Comparison of ENCODE assay signal across 3 worm cellular contexts in the genomic region with DNA sequence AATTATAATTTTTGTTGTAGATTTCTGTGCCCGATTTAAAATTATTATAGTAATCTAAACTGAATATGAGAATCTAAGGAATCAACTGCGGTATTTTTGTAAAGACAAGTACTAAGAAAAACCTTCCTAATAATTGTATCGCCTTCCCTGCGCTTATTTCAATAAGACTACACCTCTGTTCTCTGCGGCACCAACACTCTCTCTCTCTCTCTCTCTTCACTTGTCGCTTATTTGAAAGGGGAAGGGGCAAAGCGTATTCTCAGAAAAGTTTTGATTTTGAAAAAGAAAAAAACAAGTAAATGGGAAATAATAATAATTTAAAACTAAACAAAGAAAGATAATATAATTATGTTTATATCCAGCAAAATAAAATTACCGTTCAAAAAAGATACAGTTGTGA.
TF ChIP-seq lines count a peak whose summit lies in the region.

No protein-coding gene starts in this region.

TF ChIP-seq in whole organism, L2 larva, 48 proteins besides CTCF, POLR2A, EP300 and RAD21 (continued from another document):
- TF ChIP-seq ceh-82 (tag; optimal IDR thresholded peaks at IDR 0.05; lab: Kevin White, UChicago) (peak; percentile 50), mbf-1 (tag; optimal IDR thresholded peaks at IDR 0.05; lab: Kevin White, UChicago) (no peak), peb-1 (tag; optimal IDR thresholded peaks at IDR 0.05; lab: Kevin White, UChicago) (no peak), lin-39 (tag; optimal IDR thresholded peaks at IDR 0.05; lab: Kevin White, UChicago) (no peak), nhr-6 (tag; optimal IDR thresholded peaks at IDR 0.05; lab: Kevin White, UChicago) (peak; percentile 53), gmeb-1 (tag; optimal IDR thresholded peaks at IDR 0.05; lab: Kevin White, UChicago) (peak; percentile 77), lsy-2 (tag; optimal IDR thresholded peaks at IDR 0.05; lab: Kevin White, UChicago) (peak in 1 of 2 experiments; percentile 71), sem-4 (tag; optimal IDR thresholded peaks at IDR 0.05; lab: Kevin White, UChicago) (no peak), crh-2 (tag; optimal IDR thresholded peaks at IDR 0.05; lab: Kevin White, UChicago) (peak; percentile 70), dmd-4 (tag; optimal IDR thresholded peaks at IDR 0.05; lab: Kevin White, UChicago) (no peak), nhr-11 (tag; optimal IDR thresholded peaks at IDR 0.05; lab: Kevin White, UChicago) (peak; percentile 16), elt-1 (tag; optimal IDR thresholded peaks at IDR 0.05; lab: Kevin White, UChicago) (no peak), nhr-23 (tag; optimal IDR thresholded peaks at IDR 0.05; lab: Kevin White, UChicago) (no peak), blmp-1 (tag; optimal IDR thresholded peaks at IDR 0.05; lab: Kevin White, UChicago; ENCODE audit: insufficient read depth) (no peak), ama-1 (optimal IDR thresholded peaks at IDR 0.05; lab: Kevin White, UChicago) (no peak), F13H6.1 (tag; optimal IDR thresholded peaks at IDR 0.05; lab: Kevin White, UChicago) (peak; percentile 58), ZK546.5 (tag; optimal IDR thresholded peaks at IDR 0.05; lab: Kevin White, UChicago) (no peak), ztf-11 (tag; optimal IDR thresholded peaks at IDR 0.05; lab: Kevin White, UChicago) (no peak), fos-1 (tag; optimal IDR thresholded peaks at IDR 0.05; lab: Kevin White, UChicago) (peak; percentile 70), mab-5 (tag; optimal IDR thresholded peaks at IDR 0.05; lab: Kevin White, UChicago) (peak; percentile 72), sma-3 (GFP tag; optimal IDR thresholded peaks at IDR 0.05; lab: Kevin White, UChicago) (peak; percentile 45), zag-1 (tag; optimal IDR thresholded peaks at IDR 0.05; lab: Kevin White, UChicago) (peak; percentile 24), nhr-25 (tag; optimal IDR thresholded peaks at IDR 0.05; lab: Kevin White, UChicago) (no peak), nhr-129 (tag; optimal IDR thresholded peaks at IDR 0.05; lab: Kevin White, UChicago) (peak; percentile 87), lin-11 (tag; optimal IDR thresholded peaks at IDR 0.05; lab: Kevin White, UChicago) (no peak), unc-39 (tag; optimal IDR thresholded peaks at IDR 0.05; lab: Kevin White, UChicago) (no peak)

TF ChIP-seq in whole organism, L4 larva, 104 proteins besides CTCF, POLR2A, EP300 and RAD21 (continued from another document and continues in another):
- TF ChIP-seq unc-62 (GFP tag; optimal IDR thresholded peaks at IDR 0.05 in 1 of 2; lab: Kevin White, UChicago): peak in 1 of 2 experiments; percentile 83
- TF ChIP-seq unc-62 (tag; optimal IDR thresholded peaks at IDR 0.05; lab: Kevin White, UChicago): no peak
- TF ChIP-seq tra-1 (GFP tag; IDR thresholded peaks at IDR 0.05; lab: Robert Waterston, UW): no peak
- TF ChIP-seq dpl-1 (GFP tag; optimal IDR thresholded peaks at IDR 0.05; lab: Kevin White, UChicago): peak; percentile 33
- no peak for TF ChIP-seq nhr-111 (GFP tag; optimal IDR thresholded peaks at IDR 0.05; lab: Kevin White, UChicago)
- TF ChIP-seq snpc-4 (tag; optimal IDR thresholded peaks at IDR 0.05; lab: Kevin White, UChicago): no peak
- TF ChIP-seq ctbp-1 (GFP tag; IDR thresholded peaks at IDR 0.05; lab: Robert Waterston, UW): no peak
- TF ChIP-seq nhr-42 (GFP tag; IDR thresholded peaks at IDR 0.05; lab: Robert Waterston, UW): no peak
- TF ChIP-seq mes-2 (tag; optimal IDR thresholded peaks at IDR 0.05; lab: Kevin White, UChicago; ENCODE audit: poor library complexity, severe bottlenecking): peak; percentile 89
- no peak for TF ChIP-seq gei-8 (GFP tag; optimal IDR thresholded peaks at IDR 0.05; lab: Kevin White, UChicago)
- TF ChIP-seq mdt-29 (GFP tag; IDR thresholded peaks at IDR 0.05; lab: Robert Waterston, UW): no peak
- TF ChIP-seq F37D6.2 (tag; optimal IDR thresholded peaks at IDR 0.05; lab: Kevin White, UChicago): peak; percentile 39
- TF ChIP-seq mdl-1 (tag; optimal IDR thresholded peaks at IDR 0.05; lab: Kevin White, UChicago): peak in 1 of 2 experiments; percentile 25
- TF ChIP-seq F26F4.8 (GFP tag; conservative IDR thresholded peaks at IDR 0.05; lab: Robert Waterston, UW): no peak
- TF ChIP-seq snpc-1.2 (GFP tag; IDR thresholded peaks at IDR 0.05; lab: Robert Waterston, UW): no peak
- TF ChIP-seq Y75B8A.6 (GFP tag; IDR thresholded peaks at IDR 0.05; lab: Robert Waterston, UW): no peak
- peak; percentile 65 for TF ChIP-seq nhr-11 (tag; optimal IDR thresholded peaks at IDR 0.05; lab: Kevin White, UChicago)
- TF ChIP-seq nhr-102 (tag; optimal IDR thresholded peaks at IDR 0.05; lab: Kevin White, UChicago): no peak
- TF ChIP-seq hlh-11 (tag; optimal IDR thresholded peaks at IDR 0.05; lab: Kevin White, UChicago): peak; percentile 57
- no peak for TF ChIP-seq fos-1 (tag; optimal IDR thresholded peaks at IDR 0.05; lab: Kevin White, UChicago)
- TF ChIP-seq pha-4 (GFP tag; IDR thresholded peaks at IDR 0.05; lab: Robert Waterston, UW): no peak
- peak; percentile 35 for TF ChIP-seq pha-4 (tag; optimal IDR thresholded peaks at IDR 0.05; lab: Kevin White, UChicago)
- TF ChIP-seq Y105C5A.15 (GFP tag; IDR thresholded peaks at IDR 0.05; lab: Robert Waterston, UW): no peak
- no peak for TF ChIP-seq lin-15B (tag; optimal IDR thresholded peaks at IDR 0.05; lab: Kevin White, UChicago)
- TF ChIP-seq jun-1 (tag; optimal IDR thresholded peaks at IDR 0.05; lab: Kevin White, UChicago): peak; percentile 61
- no peak for TF ChIP-seq lin-38 (GFP tag; IDR thresholded peaks at IDR 0.05; lab: Robert Waterston, UW)
- peak; percentile 61 for TF ChIP-seq nhr-28 (tag; optimal IDR thresholded peaks at IDR 0.05; lab: Kevin White, UChicago)
- no peak for TF ChIP-seq saeg-2 (GFP tag; IDR thresholded peaks at IDR 0.05; lab: Robert Waterston, UW)
- no peak for TF ChIP-seq daf-8 (GFP tag; IDR thresholded peaks at IDR 0.05; lab: Robert Waterston, UW)
- peak; percentile 69 for TF ChIP-seq rbr-2 (tag; optimal IDR thresholded peaks at IDR 0.05; lab: Kevin White, UChicago)
- TF ChIP-seq nhr-41 (GFP tag; IDR thresholded peaks at IDR 0.05; lab: Robert Waterston, UW): no peak
- TF ChIP-seq hmg-1.1 (GFP tag; IDR thresholded peaks at IDR 0.05; lab: Robert Waterston, UW): peak; percentile 87
- TF ChIP-seq set-16 (GFP tag; IDR thresholded peaks at IDR 0.05; lab: Robert Waterston, UW): no peak
- no peak for TF ChIP-seq vab-7 (GFP tag; IDR thresholded peaks at IDR 0.05; lab: Robert Waterston, UW)
- peak; percentile 31 for TF ChIP-seq hlh-30 (tag; optimal IDR thresholded peaks at IDR 0.05; lab: Kevin White, UChicago; ENCODE audit: insufficient read depth)
- no peak for TF ChIP-seq ZK337.2 (GFP tag; IDR thresholded peaks at IDR 0.05; lab: Robert Waterston, UW)
- TF ChIP-seq egl-27 (tag; optimal IDR thresholded peaks at IDR 0.05; lab: Kevin White, UChicago): no peak
- TF ChIP-seq lir-3 (tag; optimal IDR thresholded peaks at IDR 0.05; lab: Kevin White, UChicago): no peak
- TF ChIP-seq cey-2 (tag; optimal IDR thresholded peaks at IDR 0.05; lab: Kevin White, UChicago; ENCODE audit: borderline replicate concordance, insufficient read depth): no peak
- TF ChIP-seq daf-12 (tag; optimal IDR thresholded peaks at IDR 0.05; lab: Kevin White, UChicago): no peak
- peak; percentile 75 for TF ChIP-seq dve-1 (tag; optimal IDR thresholded peaks at IDR 0.05; lab: Kevin White, UChicago; ENCODE audit: insufficient read depth)
- no peak for TF ChIP-seq dmd-8 (GFP tag; IDR thresholded peaks at IDR 0.05; lab: Robert Waterston, UW)
- TF ChIP-seq zip-2 (tag; optimal IDR thresholded peaks at IDR 0.05; lab: Kevin White, UChicago): no peak
- TF ChIP-seq nhr-6 (tag; optimal IDR thresholded peaks at IDR 0.05; lab: Kevin White, UChicago): peak; percentile 17
- peak; percentile 84 for TF ChIP-seq mep-1 (tag; optimal IDR thresholded peaks at IDR 0.05; lab: Kevin White, UChicago)
- TF ChIP-seq madf-5 (GFP tag; IDR thresholded peaks at IDR 0.05; lab: Robert Waterston, UW): no peak
- TF ChIP-seq daf-16 (GFP tag; optimal IDR thresholded peaks at IDR 0.05; lab: Kevin White, UChicago): peak in 1 of 2 experiments; percentile 8
- peak; percentile 54 for TF ChIP-seq daf-16 (tag; optimal IDR thresholded peaks at IDR 0.05; lab: Kevin White, UChicago)
- TF ChIP-seq aha-1 (tag; lab: Kevin White, UChicago): peak; percentile 55
- no peak for TF ChIP-seq lin-39 (tag; optimal IDR thresholded peaks at IDR 0.05; lab: Kevin White, UChicago)
- no peak for TF ChIP-seq sdz-12 (GFP tag; optimal IDR thresholded peaks at IDR 0.05; lab: Kevin White, UChicago)
- TF ChIP-seq mxl-2 (GFP tag; conservative IDR thresholded peaks at IDR 0.05; lab: Robert Waterston, UW): no peak
- peak in 1 of 2 experiments; percentile 24 for TF ChIP-seq lsy-2 (tag; optimal IDR thresholded peaks at IDR 0.05; lab: Kevin White, UChicago)
- no peak for TF ChIP-seq zag-1 (tag; optimal IDR thresholded peaks at IDR 0.05; lab: Kevin White, UChicago)

TF ChIP-seq in whole organism, late embryonic, 69 proteins besides CTCF, POLR2A, EP300 and RAD21 (continued from another document):
- TF ChIP-seq pat-9 (tag; optimal IDR thresholded peaks at IDR 0.05; lab: Kevin White, UChicago) (no peak), fax-1 (tag; optimal IDR thresholded peaks at IDR 0.05; lab: Kevin White, UChicago) (no peak), ceh-18 (tag; optimal IDR thresholded peaks at IDR 0.05; lab: Kevin White, UChicago) (no peak), gmeb-2 (tag; optimal IDR thresholded peaks at IDR 0.05; lab: Kevin White, UChicago) (peak; percentile 5), eyg-1 (tag; optimal IDR thresholded peaks at IDR 0.05; lab: Kevin White, UChicago) (no peak), unc-3 (GFP tag; conservative IDR thresholded peaks at IDR 0.05; lab: Robert Waterston, UW) (no peak), unc-3 (tag; optimal IDR thresholded peaks at IDR 0.05; lab: Kevin White, UChicago) (no peak), mec-3 (tag; optimal IDR thresholded peaks at IDR 0.05; lab: Kevin White, UChicago; ENCODE audit: borderline replicate concordance) (no peak), hlh-30 (tag; optimal IDR thresholded peaks at IDR 0.05; lab: Kevin White, UChicago; ENCODE audit: insufficient read depth) (no peak), ztf-16 (tag; optimal IDR thresholded peaks at IDR 0.05; lab: Kevin White, UChicago) (peak; percentile 32), tbx-2 (tag; optimal IDR thresholded peaks at IDR 0.05; lab: Kevin White, UChicago) (peak; percentile 50), sox-4 (tag; optimal IDR thresholded peaks at IDR 0.05; lab: Kevin White, UChicago) (no peak)
